Worm (Caenorhabditis elegans): ENCODE data around the gene C18B10.6.
"Not testable (repeated sequence)": the region's sequence is repeated elsewhere in the genome, so short reads cannot be mapped to it uniquely, and the experiment has no call there.

Gene C18B10.6

DNA sequence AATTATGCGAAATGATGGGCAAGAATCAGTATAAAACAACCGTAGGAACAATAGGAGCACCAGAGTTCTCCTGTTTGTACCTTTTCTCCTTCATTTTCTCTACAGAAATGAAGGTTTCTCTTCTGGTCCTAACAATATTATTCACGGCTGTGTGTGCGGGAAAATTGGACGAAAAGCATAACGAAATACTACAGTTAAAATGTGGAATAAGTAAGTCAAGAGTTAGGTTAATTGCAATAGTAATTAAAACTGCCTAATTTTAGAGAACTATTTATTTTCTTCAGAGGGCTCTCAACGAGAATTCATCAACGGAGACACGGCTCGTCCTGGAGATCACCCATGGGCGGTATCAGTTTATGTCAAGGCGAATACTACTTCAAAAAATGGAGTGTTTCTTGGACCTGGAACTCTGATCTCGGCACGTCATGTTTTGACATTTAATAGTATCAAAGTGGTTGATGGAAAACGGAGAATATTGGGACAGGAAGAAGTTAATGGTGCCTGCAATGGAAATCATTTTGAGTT is 31.5 kb downstream of the C18B10.6 start, which contains the start of gene try-12:
try-12 (plus strand) TSS at position 51 of the 525 bp plus-strand sequence.
- no peak for TF ChIP-seq elt-2 (tag; optimal IDR thresholded peaks at IDR 0.05)
- no peak for TF ChIP-seq unc-39 (tag; optimal IDR thresholded peaks at IDR 0.05)
- no peak for TF ChIP-seq nfya-1 (tag; optimal IDR thresholded peaks at IDR 0.05; ENCODE audit: insufficient read depth)
- no peak for TF ChIP-seq snpc-4 (tag; optimal IDR thresholded peaks at IDR 0.05)
- TF ChIP-seq mml-1 (tag; optimal IDR thresholded peaks at IDR 0.05): no peak
- TF ChIP-seq fkh-2 (tag; optimal IDR thresholded peaks at IDR 0.05): no peak
- no peak for TF ChIP-seq ceh-82 (tag; optimal IDR thresholded peaks at IDR 0.05)
- TF ChIP-seq egl-27 (tag; optimal IDR thresholded peaks at IDR 0.05): no peak
- TF ChIP-seq sea-2 (GFP tag; optimal IDR thresholded peaks at IDR 0.05): no peak
- no peak for TF ChIP-seq ztf-4 (tag; optimal IDR thresholded peaks at IDR 0.05)
- TF ChIP-seq zag-1 (tag; optimal IDR thresholded peaks at IDR 0.05): no peak
- no peak for TF ChIP-seq nhr-76 (tag; optimal IDR thresholded peaks at IDR 0.05)
- no peak for TF ChIP-seq nhr-67 (tag; optimal IDR thresholded peaks at IDR 0.05)
- no peak for TF ChIP-seq lsy-12 (tag; optimal IDR thresholded peaks at IDR 0.05)
- TF ChIP-seq nhr-11 (tag; optimal IDR thresholded peaks at IDR 0.05): no peak

DNA sequence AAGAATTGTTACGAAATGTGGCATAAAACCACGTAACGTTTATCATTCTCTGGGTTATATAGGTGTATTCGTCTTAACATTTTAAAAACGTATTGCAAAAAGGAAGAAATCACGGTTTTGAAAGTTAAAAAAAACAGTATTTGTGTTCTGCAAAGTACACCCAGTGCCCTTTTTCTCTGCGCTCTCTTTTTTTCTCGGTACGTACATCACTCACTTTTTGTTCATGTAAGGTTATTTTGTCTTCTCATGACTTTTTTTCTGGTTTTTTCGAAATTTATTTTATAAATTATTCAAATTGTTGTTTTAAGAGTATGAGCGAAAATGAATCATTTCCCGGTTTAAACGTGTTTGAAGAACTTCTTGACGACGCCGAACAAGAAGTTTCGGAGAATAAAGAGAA is 33.9 kb downstream of the C18B10.6 start, which contains the start of gene F25E5.5:
F25E5.5 (plus strand) TSS at position 301 of the 400 bp plus-strand sequence.
- TF ChIP-seq R02D3.7 (tag; optimal IDR thresholded peaks at IDR 0.05) (no peak), ama-1 (optimal IDR thresholded peaks at IDR 0.05) (no peak), nhr-23 (tag; optimal IDR thresholded peaks at IDR 0.05) (no peak), elt-2 (tag; optimal IDR thresholded peaks at IDR 0.05) (no peak), jun-1 (tag; optimal IDR thresholded peaks at IDR 0.05) (no peak), hmg-11 (tag; optimal IDR thresholded peaks at IDR 0.05) (no peak), zag-1 (tag; optimal IDR thresholded peaks at IDR 0.05) (no peak), sea-2 (GFP tag; optimal IDR thresholded peaks at IDR 0.05) (no peak), fos-1 (tag; optimal IDR thresholded peaks at IDR 0.05) (no peak), mml-1 (tag; optimal IDR thresholded peaks at IDR 0.05) (no peak)

DNA sequence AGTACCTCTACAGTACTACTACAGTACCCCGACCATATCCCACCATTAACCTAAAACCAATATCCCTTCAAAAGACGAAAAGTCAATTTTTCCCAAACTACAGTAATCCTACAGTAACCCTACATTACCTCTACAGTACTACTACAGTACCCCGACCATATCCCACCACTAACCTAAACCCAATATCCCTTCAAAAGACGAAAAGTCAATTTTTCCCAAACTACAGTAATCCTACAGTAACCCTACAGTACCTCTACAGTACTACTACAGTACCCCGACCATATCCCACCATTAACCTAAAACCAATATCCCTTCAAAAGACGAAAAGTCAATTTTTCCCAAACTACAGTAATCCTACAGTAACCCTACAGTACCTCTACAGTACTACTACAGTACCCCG is 36.5 kb downstream of the C18B10.6 start, which contains the start of gene nhr-141:
nhr-141 (plus strand) TSS at position 331 of the 400 bp plus-strand sequence.
- not testable (repeated sequence) for TF ChIP-seq snpc-4, nhr-237, nhr-25 (tag; optimal IDR thresholded peaks at IDR 0.05)

DNA sequence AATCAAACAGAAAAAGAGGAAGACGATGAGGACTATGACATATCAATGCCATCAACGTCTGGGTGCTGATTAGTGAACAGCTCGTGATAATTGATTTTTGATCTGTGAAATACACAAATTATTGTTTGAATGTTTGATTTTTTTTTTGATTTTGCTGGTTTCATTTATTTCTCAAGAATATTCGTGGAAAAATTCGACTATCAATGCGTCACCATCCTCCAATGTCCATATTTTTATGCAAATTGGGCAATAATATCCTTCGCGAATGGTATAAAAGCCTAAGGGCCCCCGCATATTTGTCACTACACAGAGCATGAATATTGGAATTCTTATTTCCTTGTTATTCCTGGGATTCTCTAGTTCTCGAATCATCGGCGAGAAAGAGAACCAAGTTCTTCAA is 41.0 kb downstream of the C18B10.6 start, which contains the start of gene try-13:
try-13 (plus strand) TSS at position 301 of the 400 bp plus-strand sequence.
- TF ChIP-seq hmg-11 (tag; optimal IDR thresholded peaks at IDR 0.05) (no peak), ceh-9 (tag; optimal IDR thresholded peaks at IDR 0.05) (no peak), nhr-23 (tag; optimal IDR thresholded peaks at IDR 0.05) (no peak), pqm-1 (tag; optimal IDR thresholded peaks at IDR 0.05) (no peak), mml-1 (tag; optimal IDR thresholded peaks at IDR 0.05) (no peak), jun-1 (tag; optimal IDR thresholded peaks at IDR 0.05) (no peak), fkh-10 (GFP tag; optimal IDR thresholded peaks at IDR 0.05) (no peak), ztf-11 (tag; optimal IDR thresholded peaks at IDR 0.05) (no peak), ama-1 (optimal IDR thresholded peaks at IDR 0.05) (no peak), mdl-1 (tag; optimal IDR thresholded peaks at IDR 0.05) (no peak), nhr-11 (tag; optimal IDR thresholded peaks at IDR 0.05) (no peak), daf-12 (tag; optimal IDR thresholded peaks at IDR 0.05) (no peak)

DNA sequence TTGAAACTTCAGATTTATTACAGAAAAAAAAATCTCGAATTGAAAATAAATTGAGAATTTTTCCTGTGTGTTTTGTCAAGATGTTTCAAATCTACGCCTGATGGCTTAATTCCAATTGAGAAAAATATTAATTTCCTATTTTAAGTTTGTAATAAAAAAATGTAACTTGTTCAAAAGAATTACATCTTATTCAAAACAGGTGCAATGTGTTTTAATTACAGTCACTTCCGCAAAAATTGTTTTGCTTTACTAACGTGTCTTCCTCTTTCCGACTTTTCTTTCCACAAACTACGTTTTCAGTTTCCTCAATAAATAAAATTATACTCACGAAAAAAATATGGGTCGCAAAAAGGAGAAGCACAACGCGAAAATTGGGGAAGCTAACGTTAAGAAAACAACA is 42.9 kb downstream of the C18B10.6 start, which contains the start of gene F25E5.16:
F25E5.16 (plus strand) TSS at position 301 of the 400 bp plus-strand sequence.
- TF ChIP-seq zag-1 (tag; optimal IDR thresholded peaks at IDR 0.05) (no peak), mml-1 (tag; optimal IDR thresholded peaks at IDR 0.05) (no peak), lin-39 (tag; optimal IDR thresholded peaks at IDR 0.05) (no peak), nhr-237 (tag; optimal IDR thresholded peaks at IDR 0.05) (no peak), nhr-28 (tag; optimal IDR thresholded peaks at IDR 0.05) (no peak), sea-2 (GFP tag; optimal IDR thresholded peaks at IDR 0.05) (no peak), fkh-10 (GFP tag; optimal IDR thresholded peaks at IDR 0.05) (no peak), fos-1 (tag; optimal IDR thresholded peaks at IDR 0.05) (no peak), ceh-9 (tag; optimal IDR thresholded peaks at IDR 0.05) (no peak), skn-1 (tag; optimal IDR thresholded peaks at IDR 0.05) (no peak), ama-1 (optimal IDR thresholded peaks at IDR 0.05) (no peak), nhr-67 (tag; optimal IDR thresholded peaks at IDR 0.05) (no peak), mdl-1 (tag; optimal IDR thresholded peaks at IDR 0.05) (no peak), ztf-11 (tag; optimal IDR thresholded peaks at IDR 0.05) (no peak), ztf-4 (tag; optimal IDR thresholded peaks at IDR 0.05) (no peak), ceh-28 (tag; optimal IDR thresholded peaks at IDR 0.05) (no peak), nhr-76 (tag; optimal IDR thresholded peaks at IDR 0.05) (no peak), elt-2 (tag; optimal IDR thresholded peaks at IDR 0.05) (no peak)
